Fruit fly (Drosophila melanogaster) whole organism, embryonic: Measurements from ENCODE around the gene Bsg.

Experiments used
- Awh ChIP-seq: fragments of 200-800 bp; sonication (Bioruptor generic); IDR thresholded peaks from 2 replicates; pipeline ENCODE4, ENCODE4 v1.3.6; 2022; ENCODE audit warnings: missing biosample characterization, missing genetic modification characterization
- CG10147 ChIP-seq: fragments of 200-800 bp; sonication (Bioruptor generic); optimal IDR thresholded peaks from 2 replicates; lab custom pipeline; 2019; ENCODE audit warnings: missing biosample characterization, mild to moderate bottlenecking, missing genetic modification characterization, moderate library complexity
- CG10431 ChIP-seq: fragments of 200-800 bp; sonication (Bioruptor generic); optimal IDR thresholded peaks from 3 replicates; lab custom pipeline; 2018; ENCODE audit warnings: missing biosample characterization, mild to moderate bottlenecking, missing genetic modification characterization
- CG11093 ChIP-seq: fragments of 200-800 bp; sonication (Bioruptor generic); IDR thresholded peaks from 3 replicates; pipeline ENCODE4 v1.3.6; 2022; ENCODE audit warnings: missing biosample characterization, missing genetic modification characterization
- CG13424 ChIP-seq: fragments of 200-800 bp; sonication (Bioruptor generic); optimal IDR thresholded peaks from 2 replicates; lab custom pipeline; 2019; ENCODE audit warnings: missing biosample characterization, mild to moderate bottlenecking, missing genetic modification characterization, moderate library complexity
- CG14710 ChIP-seq: fragments of 200-800 bp; sonication (Bioruptor generic); optimal IDR thresholded peaks from 3 replicates; lab custom pipeline; 2019; ENCODE audit warnings: missing biosample characterization, mild to moderate bottlenecking, missing genetic modification characterization, moderate library complexity
- CG14860 ChIP-seq: fragments of 200-800 bp; sonication (Bioruptor generic); IDR thresholded peaks from 3 replicates; pipeline ENCODE4 v1.3.6; 2022; ENCODE audit warnings: missing biosample characterization, missing genetic modification characterization; ENCODE audit not compliant: partially characterized antibody
- CG14965 ChIP-seq: fragments of 200-800 bp; sonication (Bioruptor generic); optimal IDR thresholded peaks from 2 replicates; lab custom pipeline; 2016; ENCODE audit warnings: missing biosample characterization, missing genetic modification characterization, borderline replicate concordance
- CG15514 ChIP-seq: fragments of 200-800 bp; sonication (Bioruptor generic); optimal IDR thresholded peaks from 3 replicates; lab custom pipeline; 2017; ENCODE audit warnings: missing biosample characterization, missing genetic modification characterization, mild to moderate bottlenecking, moderate library complexity, missing genetic modification reagents
- CG16779 ChIP-seq: fragments of 200-800 bp; sonication (Bioruptor generic); IDR thresholded peaks from 2 replicates; pipeline ENCODE4 v1.3.6; 2022; ENCODE audit warnings: missing biosample characterization, missing genetic modification characterization
- CG2129 ChIP-seq: fragments of 200-800 bp; sonication (Bioruptor generic); IDR thresholded peaks from 2 replicates; pipeline ENCODE4 v1.3.6; 2022; ENCODE audit warnings: missing biosample characterization, missing genetic modification characterization; ENCODE audit not compliant: partially characterized antibody
- CG2712 ChIP-seq: fragments of 200-800 bp; optimal IDR thresholded peaks from 3 replicates; lab custom pipeline; 2019; ENCODE audit warnings: missing biosample characterization, mild to moderate bottlenecking, missing genetic modification characterization, moderate library complexity
- CG31224 ChIP-seq: fragments of 200-800 bp; sonication (Bioruptor generic); IDR thresholded peaks from 2 replicates; pipeline ENCODE4 v1.3.6; 2022; ENCODE audit warnings: missing biosample characterization, missing genetic modification characterization
- CG31365 ChIP-seq: fragments of 200-800 bp; sonication (Bioruptor generic); optimal IDR thresholded peaks from 2 replicates; lab custom pipeline; 2018; ENCODE audit warnings: missing biosample characterization, mild to moderate bottlenecking, missing genetic modification characterization
- CG3995 ChIP-seq: fragments of 200-800 bp; sonication (Bioruptor generic); optimal IDR thresholded peaks from 3 replicates; lab custom pipeline; 2016; ENCODE audit warnings: missing biosample characterization, missing genetic modification characterization
- CG6791 ChIP-seq: fragments of 200-800 bp; sonication (Bioruptor generic); IDR thresholded peaks from 3 replicates; pipeline ENCODE4 v1.3.6; 2022; ENCODE audit warnings: missing biosample characterization, missing genetic modification characterization; ENCODE audit not compliant: partially characterized antibody
- CG6813 ChIP-seq: fragments of 200-800 bp; sonication (Bioruptor generic); optimal IDR thresholded peaks from 2 replicates; lab custom pipeline; 2017; ENCODE audit warnings: missing biosample characterization, missing genetic modification characterization, mild to moderate bottlenecking, moderate library complexity, missing genetic modification reagents
- CG8478 ChIP-seq: fragments of >200 bp; optimal IDR thresholded peaks from 2 replicates; lab custom pipeline; 2018
- CG9437 ChIP-seq: fragments of 200-800 bp; sonication (Bioruptor generic); optimal IDR thresholded peaks from 2 replicates; lab custom pipeline; 2018; ENCODE audit warnings: missing biosample characterization, mild to moderate bottlenecking, missing genetic modification characterization
- Dek ChIP-seq: fragments of 200-800 bp; sonication (Bioruptor generic); optimal IDR thresholded peaks from 3 replicates; lab custom pipeline; 2019; ENCODE audit warnings: missing biosample characterization, mild to moderate bottlenecking, missing genetic modification characterization, moderate library complexity
- Dp ChIP-seq: fragments of 200-800 bp; sonication (Bioruptor generic); optimal IDR thresholded peaks from 2 replicates; lab custom pipeline; 2018; ENCODE audit warnings: missing biosample characterization, mild to moderate bottlenecking, missing genetic modification characterization, moderate library complexity
- Meics ChIP-seq: fragments of 200-800 bp; sonication (Bioruptor generic); optimal IDR thresholded peaks from 2 replicates; lab custom pipeline; 2017; ENCODE audit warnings: missing biosample characterization, mild to moderate bottlenecking, missing genetic modification characterization
- Ravus ChIP-seq: fragments of 200-800 bp; sonication (Bioruptor generic); IDR thresholded peaks from 2 replicates; pipeline ENCODE4 v1.3.6; 2022; ENCODE audit warnings: missing biosample characterization, missing genetic modification characterization
- Xbp1 ChIP-seq: fragments of 200-800 bp; sonication (Bioruptor generic); optimal IDR thresholded peaks from 3 replicates; lab custom pipeline; 2016; ENCODE audit warnings: missing biosample characterization, mild to moderate bottlenecking, missing genetic modification characterization
- ac ChIP-seq: fragments of 200-800 bp; sonication (Bioruptor generic); optimal IDR thresholded peaks from 3 replicates; lab custom pipeline; 2017; ENCODE audit warnings: missing biosample characterization, mild to moderate bottlenecking, missing genetic modification characterization
- chinmo ChIP-seq: fragments of 200-800 bp; sonication (Bioruptor generic); IDR thresholded peaks from 4 replicates; pipeline ENCODE4 v1.3.6; 2022; ENCODE audit warnings: missing biosample characterization, missing genetic modification characterization; ENCODE audit not compliant: partially characterized antibody
- chn ChIP-seq: fragments of 200-800 bp; sonication (Bioruptor generic); optimal IDR thresholded peaks from 2 replicates; lab custom pipeline; 2016; ENCODE audit warnings: missing biosample characterization, missing genetic modification characterization
- croc ChIP-seq: fragments of 200-800 bp; sonication (Bioruptor generic); conservative IDR thresholded peaks from 3 replicates; pipeline ENCODE4 v1.3.6; 2022; ENCODE audit warnings: missing biosample characterization, missing genetic modification characterization
- dati ChIP-seq: fragments of 200-800 bp; sonication (Bioruptor generic); IDR thresholded peaks from 2 replicates; pipeline ENCODE4 v1.3.6; 2022; ENCODE audit warnings: missing biosample characterization, missing genetic modification characterization
- dpn ChIP-seq, 2 experiments: fragments of 200-800 bp; sonication (Bioruptor generic); optimal IDR thresholded peaks; 3 replicates each; lab custom pipeline; 2016; ENCODE audit warnings: missing biosample characterization in 2 of 2, missing genetic modification characterization in 2 of 2
- emc ChIP-seq: fragments of 200-800 bp; sonication (Bioruptor generic); optimal IDR thresholded peaks from 2 replicates; lab custom pipeline; 2016; ENCODE audit warnings: missing biosample characterization, missing genetic modification characterization
- eve ChIP-seq, 2 experiments: fragments of >200 bp; optimal IDR thresholded peaks; 2 replicates each; lab custom pipeline; 2017; ENCODE audit warnings: missing biosample characterization in 2 of 2, missing genetic modification characterization in 2 of 2
- kah ChIP-seq: fragments of 200-800 bp; sonication (Bioruptor generic); optimal IDR thresholded peaks from 2 replicates; lab custom pipeline; 2018; ENCODE audit warnings: missing biosample characterization, mild to moderate bottlenecking, missing genetic modification characterization
- knrl ChIP-seq: fragments of 200-800 bp; sonication (Bioruptor generic); IDR thresholded peaks from 3 replicates; pipeline ENCODE4 v1.3.6; 2022; ENCODE audit warnings: missing biosample characterization, missing genetic modification characterization; ENCODE audit not compliant: partially characterized antibody
- luna ChIP-seq: fragments of 200-800 bp; sonication (Bioruptor generic); optimal IDR thresholded peaks from 2 replicates; lab custom pipeline; 2016; ENCODE audit warnings: missing biosample characterization, missing genetic modification characterization
- mirr ChIP-seq: fragments of 200-800 bp; sonication (Bioruptor generic); optimal IDR thresholded peaks from 3 replicates; lab custom pipeline; 2018; ENCODE audit warnings: missing biosample characterization, mild to moderate bottlenecking, missing genetic modification characterization
- phol ChIP-seq: fragments of 200-800 bp; sonication (Bioruptor generic); optimal IDR thresholded peaks from 3 replicates; lab custom pipeline; 2018; ENCODE audit warnings: missing biosample characterization, mild to moderate bottlenecking, missing genetic modification characterization, moderate library complexity
- ranshi ChIP-seq: fragments of 200-800 bp; sonication (Bioruptor generic); IDR thresholded peaks from 2 replicates; pipeline ENCODE4 v1.3.6; 2022; ENCODE audit warnings: missing biosample characterization, missing genetic modification characterization
- repo ChIP-seq: fragments of 200-800 bp; sonication (Bioruptor generic); optimal IDR thresholded peaks from 2 replicates; lab custom pipeline; 2016; ENCODE audit warnings: missing biosample characterization, missing genetic modification characterization
- sens ChIP-seq: fragments of 200-800 bp; sonication (Bioruptor generic); peaks from one replicate; lab custom pipeline; 2016; ENCODE audit warnings: missing biosample characterization, missing genetic modification characterization
- sens-2 ChIP-seq: fragments of 200-800 bp; sonication (Bioruptor generic); IDR thresholded peaks from 2 replicates; pipeline ENCODE4 v1.3.6; 2022; ENCODE audit warnings: missing biosample characterization, missing genetic modification characterization
- sob ChIP-seq: fragments of 200-800 bp; sonication (Bioruptor generic); IDR thresholded peaks from 2 replicates; pipeline ENCODE4 v1.3.6; 2022; ENCODE audit warnings: missing biosample characterization, missing genetic modification characterization
- ssp ChIP-seq: fragments of 200-800 bp; sonication (Bioruptor generic); IDR thresholded peaks from 2 replicates; pipeline ENCODE4 v1.3.6; 2022; ENCODE audit warnings: missing biosample characterization, missing genetic modification characterization
- tio ChIP-seq: fragments of 200-800 bp; sonication (Bioruptor generic); optimal IDR thresholded peaks from 2 replicates; lab custom pipeline; 2017; ENCODE audit warnings: missing biosample characterization, missing genetic modification characterization, inconsistent platforms
- tll ChIP-seq, 2 experiments: fragments of 200-800 bp in 1 of 2; fragments of >200 bp in 1 of 2; sonication (Bioruptor generic) in 1 of 2; optimal IDR thresholded peaks; 2 replicates each; lab custom pipeline; 2017 to 2019; ENCODE audit warnings: missing biosample characterization in 2 of 2, missing genetic modification characterization in 2 of 2, mild to moderate bottlenecking in 1 of 2, moderate library complexity in 1 of 2
- tna ChIP-seq: fragments of 200-800 bp; sonication (Bioruptor generic); IDR thresholded peaks from 2 replicates; pipeline ENCODE4 v1.3.6; 2022; ENCODE audit warnings: missing biosample characterization, missing genetic modification characterization; ENCODE audit not compliant: partially characterized antibody
- vnd ChIP-seq: fragments of 200-800 bp; sonication (Bioruptor generic); IDR thresholded peaks from 3 replicates; pipeline ENCODE4 v1.3.6; 2022; ENCODE audit warnings: missing biosample characterization, missing genetic modification characterization; ENCODE audit not compliant: partially characterized antibody
- zen ChIP-seq: fragments of 200-800 bp; sonication (Bioruptor generic); optimal IDR thresholded peaks from 3 replicates; lab custom pipeline; 2018; ENCODE audit warnings: missing biosample characterization, mild to moderate bottlenecking, missing genetic modification characterization, moderate library complexity
- zfh2 ChIP-seq: fragments of 200-800 bp; sonication (Bioruptor generic); optimal IDR thresholded peaks from 2 replicates; lab custom pipeline; 2016; ENCODE audit warnings: missing biosample characterization, missing genetic modification characterization

Gene Bsg

DNA sequence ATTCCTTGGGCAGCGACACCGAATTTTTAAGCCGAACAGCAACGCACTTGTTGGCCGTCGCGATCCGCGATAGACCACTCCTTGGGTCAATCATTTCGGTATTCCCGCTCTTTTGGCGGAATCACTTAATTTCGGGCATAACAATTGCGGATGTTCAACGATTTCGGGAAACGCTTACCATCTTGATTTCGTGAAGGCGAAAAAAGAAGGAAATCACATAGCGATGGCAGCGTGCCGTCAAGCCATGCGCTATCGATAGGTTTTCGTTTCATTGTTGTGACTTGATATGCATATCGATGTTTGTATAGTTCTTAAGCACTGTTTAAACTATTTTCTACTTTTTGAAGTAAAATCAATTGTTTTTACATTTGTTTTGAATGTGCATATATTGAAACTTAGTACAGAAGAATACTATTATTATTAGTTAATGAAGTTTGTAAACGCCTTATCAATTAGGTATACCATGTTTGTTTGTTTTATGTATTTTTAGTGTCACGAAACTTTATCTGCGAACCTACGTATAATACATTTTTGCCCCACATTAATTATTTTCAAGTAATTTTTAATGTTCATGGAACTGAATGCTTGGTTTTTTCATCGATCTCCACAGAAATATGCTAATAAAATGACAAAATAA lies 40.5 kb upstream of the Bsg start, which contains the start of gene RpL36A (continued):
- TF ChIP-seq CG6791: peak; percentile 96
- peak; percentile 52 for TF ChIP-seq CG6813 (GFP tag; lab: Kevin White, UChicago)
- no peak for TF ChIP-seq CG16779 (GFP tag; lab: Robert Waterston, UW)
- TF ChIP-seq croc: no peak
- TF ChIP-seq zfh2: peak; percentile 47
- no peak for TF ChIP-seq CG10147 (GFP tag; lab: Kevin White, UChicago)
- TF ChIP-seq ranshi (GFP tag; lab: Robert Waterston, UW): peak; percentile 52; the same call in 1 of the 2 replicates
- peak; percentile 55 for TF ChIP-seq Xbp1
- TF ChIP-seq repo (GFP tag; lab: Kevin White, UChicago): no peak
- peak; percentile 70 for TF ChIP-seq Meics
- TF ChIP-seq CG10431: no peak
- TF ChIP-seq dpn (GFP tag; optimal IDR thresholded peaks at IDR 0.05; lab: Kevin White, UChicago): peak; percentile 18 to 60
- TF ChIP-seq Dek: peak; percentile 60
- peak; percentile 39 for TF ChIP-seq luna (GFP tag; lab: Kevin White, UChicago)
- peak; percentile 54 for TF ChIP-seq chn (GFP tag; lab: Kevin White, UChicago)
- peak; percentile 49 for TF ChIP-seq CG31365 (tag; lab: Kevin White, UChicago)
- no peak for TF ChIP-seq CG14965 (GFP tag; lab: Kevin White, UChicago)
- TF ChIP-seq knrl (GFP tag; lab: Robert Waterston, UW): peak; percentile 94
- no peak for TF ChIP-seq tll (GFP tag; optimal IDR thresholded peaks at IDR 0.05; lab: Kevin White, UChicago)
- TF ChIP-seq ssp (GFP tag; lab: Robert Waterston, UW): peak; percentile 81
- TF ChIP-seq vnd (GFP tag; lab: Robert Waterston, UW): peak; percentile 83
- peak; percentile 52 for TF ChIP-seq CG15514 (GFP tag; lab: Kevin White, UChicago)
- peak; percentile 42 for TF ChIP-seq sens-2 (GFP tag; lab: Robert Waterston, UW)
- no peak for TF ChIP-seq CG11093 (GFP tag; lab: Robert Waterston, UW)
- TF ChIP-seq phol: peak; percentile 41
- TF ChIP-seq tna (GFP tag; lab: Robert Waterston, UW): peak; percentile 76
- TF ChIP-seq CG3995 (GFP tag; lab: Kevin White, UChicago): peak; percentile 90
- TF ChIP-seq chinmo (GFP tag; lab: Robert Waterston, UW): no peak
- TF ChIP-seq tio (GFP tag; lab: Kevin White, UChicago): no peak
- no peak; the same call in 1 of the 2 replicates for TF ChIP-seq Ravus (GFP tag; lab: Robert Waterston, UW)
- peak; percentile 65 for TF ChIP-seq CG9437 (GFP tag; lab: Kevin White, UChicago)
- no peak for TF ChIP-seq dati (GFP tag; lab: Robert Waterston, UW)
- peak; percentile 81 for TF ChIP-seq CG14860 (GFP tag; lab: Robert Waterston, UW)
- peak; percentile 8 for TF ChIP-seq zen (tag; lab: Kevin White, UChicago)
- TF ChIP-seq ac (GFP tag; lab: Kevin White, UChicago): peak; percentile 27
- peak; percentile 40 for TF ChIP-seq CG13424 (tag; lab: Kevin White, UChicago)
- peak; percentile 84 for TF ChIP-seq sob (GFP tag; lab: Robert Waterston, UW)
- peak; percentile 20; the same call in 1 of the 2 replicates for TF ChIP-seq CG31224
- no peak for TF ChIP-seq eve (GFP tag; optimal IDR thresholded peaks at IDR 0.05; lab: Kevin White, UChicago)
- TF ChIP-seq CG14710 (tag; lab: Kevin White, UChicago): peak; percentile 64
- peak; percentile 22 for TF ChIP-seq Dp (GFP tag; lab: Kevin White, UChicago)
- no peak for TF ChIP-seq CG8478 (lab: Kevin White, UChicago)
- peak; percentile 79 for TF ChIP-seq mirr
- peak; percentile 30 for TF ChIP-seq emc (GFP tag; lab: Kevin White, UChicago)
- peak; percentile 53; the same call in 1 of the 2 replicates for TF ChIP-seq Awh (GFP tag; lab: Robert Waterston, UW)
- TF ChIP-seq sens: peak; percentile 82
- TF ChIP-seq kah: peak; percentile 44
- TF ChIP-seq CG2712 (tag; lab: Kevin White, UChicago): peak; percentile 57
- TF ChIP-seq CG2129 (GFP tag; lab: Robert Waterston, UW): peak; percentile 75
